Worm (Caenorhabditis elegans): ENCODE results near the gene C17B7.15.

DNA sequence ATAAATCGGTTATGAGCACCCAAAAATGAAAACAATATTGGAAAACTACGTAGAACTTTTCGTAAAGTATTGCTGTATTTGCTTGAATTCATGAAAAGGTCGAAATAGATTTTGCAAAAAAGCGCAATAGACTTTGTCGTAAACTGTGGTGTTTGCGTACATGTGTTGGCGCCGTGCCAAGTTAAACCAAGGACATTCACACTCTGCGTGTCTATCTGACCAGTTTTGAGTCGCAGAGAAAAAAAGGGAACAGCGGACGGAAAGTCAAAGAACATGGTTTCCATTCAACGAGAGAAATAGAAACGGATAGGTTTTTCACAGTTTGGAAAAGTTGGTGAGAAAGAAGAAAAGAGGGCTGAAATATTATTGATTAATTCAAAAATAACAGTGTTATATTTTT lies 41.0 kb downstream of the C17B7.15 start:
- TF ChIP-seq madf-10 (tag; optimal IDR thresholded peaks at IDR 0.05) (no peak), hmg-1.2 (GFP tag; IDR thresholded peaks at IDR 0.05) (peak; percentile 58; the same call in 1 of the 2 replicates), dox-1 (GFP tag; IDR thresholded peaks at IDR 0.05) (no peak), F52B5.7 (tag; optimal IDR thresholded peaks at IDR 0.05) (no peak), efl-1 (GFP tag; optimal IDR thresholded peaks at IDR 0.05) (no peak), Y53F4B.3 (GFP tag; IDR thresholded peaks at IDR 0.05) (no peak), T26A5.8 (tag; optimal IDR thresholded peaks at IDR 0.05) (no peak), pha-4 (tag; optimal IDR thresholded peaks at IDR 0.05) (no peak), lin-35 (GFP tag; optimal IDR thresholded peaks at IDR 0.05) (peak in 1 of 3 experiments; percentile 72), madf-3 (GFP tag; IDR thresholded peaks at IDR 0.05) (no peak), atf-7 (tag; optimal IDR thresholded peaks at IDR 0.05) (peak; percentile 16), F57C9.4 (tag; optimal IDR thresholded peaks at IDR 0.05) (no peak), F22D6.2 (tag; optimal IDR thresholded peaks at IDR 0.05) (no peak)
